Worm (Caenorhabditis elegans): ENCODE results near the gene ZK822.10.

ce11 chrIV:11914260-11914836 is 2.6 kb upstream of the ZK822.10 start:
- no peak for TF ChIP-seq mdl-1 (tag; optimal IDR thresholded peaks at IDR 0.05)
- no peak for TF ChIP-seq nhr-237 (tag; optimal IDR thresholded peaks at IDR 0.05)
- TF ChIP-seq lin-39 (tag; optimal IDR thresholded peaks at IDR 0.05): no peak
- no peak for TF ChIP-seq R02D3.7 (tag; optimal IDR thresholded peaks at IDR 0.05)
- no peak for TF ChIP-seq ZK546.5 (tag; optimal IDR thresholded peaks at IDR 0.05)
- TF ChIP-seq blmp-1 (tag; optimal IDR thresholded peaks at IDR 0.05; ENCODE audit: insufficient read depth): no peak
- TF ChIP-seq snpc-4 (tag; optimal IDR thresholded peaks at IDR 0.05): no peak
- TF ChIP-seq lin-13 (GFP tag; optimal IDR thresholded peaks at IDR 0.05): no peak
- TF ChIP-seq aly-2 (tag; optimal IDR thresholded peaks at IDR 0.05): no peak
